Worm (Caenorhabditis elegans) whole organism, midembryonic: ENCODE measurements around the gene C34C12.1.
"Not testable (repeated sequence)": the region's sequence is repeated elsewhere in the genome, so short reads cannot be mapped to it uniquely, and the experiment has no call there.

ENCODE experiments used
- T22C8.4 ChIP-seq: fragments of 200-800 bp; sonication (Bioruptor generic); IDR thresholded peaks from 2 replicates; pipeline ENCODE4 v1.3.6; 2022; ENCODE audit warnings: missing genetic modification characterization, missing compliant biosample characterization
- cog-1 ChIP-seq: sonication (generic microtip); optimal IDR thresholded peaks from 2 replicates; lab custom pipeline; 2016; ENCODE audit warnings: missing genetic modification characterization, missing compliant biosample characterization
- flt-1 ChIP-seq: fragments of 200-800 bp; sonication (Bioruptor generic); IDR thresholded peaks from 2 replicates; pipeline ENCODE4 v1.3.6; 2022; ENCODE audit warnings: missing genetic modification characterization, missing compliant biosample characterization
- klf-2 ChIP-seq: fragments of 200-800 bp; sonication (Bioruptor generic); conservative IDR thresholded peaks from 2 replicates; pipeline ENCODE4 v1.3.6; 2022; ENCODE audit warnings: missing genetic modification reagents, missing genetic modification characterization, missing compliant biosample characterization
- med-1 ChIP-seq: sonication (generic microtip); optimal IDR thresholded peaks from 2 replicates; lab custom pipeline; 2017; ENCODE audit warnings: missing genetic modification characterization, mild to moderate bottlenecking, missing compliant biosample characterization, antibody characterized with exemption, missing genetic modification reagents; ENCODE audit not compliant: insufficient read depth
- ref-1 ChIP-seq: fragments of 200-800 bp; sonication (Bioruptor generic); conservative IDR thresholded peaks from 2 replicates; pipeline ENCODE4 v1.3.6; 2022; ENCODE audit warnings: missing genetic modification reagents, missing genetic modification characterization, missing compliant biosample characterization
- tab-1 ChIP-seq: fragments of 200-800 bp; sonication (Bioruptor generic); IDR thresholded peaks from 2 replicates; pipeline ENCODE4 v1.3.6; 2022; ENCODE audit warnings: missing genetic modification characterization, missing compliant biosample characterization
- ztf-23 ChIP-seq: fragments of 200-800 bp; sonication (Bioruptor generic); IDR thresholded peaks from 2 replicates; pipeline ENCODE4 v1.3.6; 2022; ENCODE audit warnings: missing genetic modification reagents, missing genetic modification characterization, missing compliant biosample characterization
- ztf-29 ChIP-seq: fragments of 200-800 bp; sonication (Bioruptor generic); IDR thresholded peaks from 2 replicates; pipeline ENCODE4 v1.3.6; 2022; ENCODE audit warnings: missing genetic modification reagents, missing genetic modification characterization, missing compliant biosample characterization

- TF ChIP-seq T22C8.4 (GFP tag; lab: Robert Waterston, UW); cog-1; ztf-23 (GFP tag; lab: Robert Waterston, UW); flt-1 (GFP tag; lab: Robert Waterston, UW); ztf-29 (GFP tag; lab: Robert Waterston, UW); med-1; tab-1 (GFP tag; lab: Robert Waterston, UW); ref-1 (GFP tag; lab: Robert Waterston, UW); klf-2 (GFP tag; lab: Robert Waterston, UW): not testable (repeated sequence)
Measured at ce11 chrIII:3453486-3453885, 659 bp upstream of the C34C12.1 start, which contains the start of gene C34C12.2.
